Fruit fly (Drosophila melanogaster) whole organism, embryonic: ENCODE results near the gene BORCS6.

Experiments used
- Aef1 ChIP-seq: fragments of 200-800 bp; sonication (Bioruptor generic); IDR thresholded peaks from 3 replicates; pipeline ENCODE4 v1.3.6; 2022; ENCODE audit warnings: missing biosample characterization, missing genetic modification characterization
- Antp ChIP-seq: fragments of 200-800 bp; sonication (Bioruptor generic); optimal IDR thresholded peaks from 3 replicates; lab custom pipeline; 2016; ENCODE audit warnings: missing biosample characterization, missing genetic modification characterization
- Asciz ChIP-seq: fragments of 200-800 bp; sonication (Bioruptor generic); optimal IDR thresholded peaks from 2 replicates; lab custom pipeline; 2017; ENCODE audit warnings: missing biosample characterization, mild to moderate bottlenecking, missing genetic modification characterization, missing genetic modification reagents
- B-H1 ChIP-seq: fragments of 200-800 bp; sonication (Bioruptor generic); IDR thresholded peaks from 3 replicates; pipeline ENCODE4 v1.3.6; 2022; ENCODE audit warnings: missing biosample characterization, missing genetic modification characterization
- CG10462 ChIP-seq: fragments of 200-800 bp; sonication (Bioruptor generic); optimal IDR thresholded peaks from 2 replicates; lab custom pipeline; 2016; ENCODE audit warnings: missing biosample characterization, missing genetic modification characterization
- CG11398 ChIP-seq: fragments of 200-800 bp; sonication (Bioruptor generic); optimal IDR thresholded peaks from 2 replicates; lab custom pipeline; 2016; ENCODE audit warnings: missing biosample characterization, missing genetic modification characterization
- CG12391 ChIP-seq: fragments of 200-800 bp; sonication (Bioruptor generic); optimal IDR thresholded peaks from 3 replicates; lab custom pipeline; 2018; ENCODE audit warnings: missing biosample characterization, mild to moderate bottlenecking, missing genetic modification characterization, moderate library complexity
- CG12744 ChIP-seq: fragments of 200-800 bp; sonication (Bioruptor generic); optimal IDR thresholded peaks from 2 replicates; lab custom pipeline; 2016; ENCODE audit warnings: missing biosample characterization, missing genetic modification characterization
- CG12942 ChIP-seq: fragments of 200-800 bp; sonication (Bioruptor generic); optimal IDR thresholded peaks from 3 replicates; lab custom pipeline; 2016; ENCODE audit warnings: missing biosample characterization, missing genetic modification characterization
- CG1529 ChIP-seq: fragments of 200-800 bp; sonication (Bioruptor generic); optimal IDR thresholded peaks from 3 replicates; lab custom pipeline; 2018; ENCODE audit warnings: missing biosample characterization, missing genetic modification characterization
- CG1602 ChIP-seq: fragments of 200-800 bp; sonication (Bioruptor generic); optimal IDR thresholded peaks from 3 replicates; lab custom pipeline; 2016; ENCODE audit warnings: missing biosample characterization, missing genetic modification characterization
- CG17361 ChIP-seq: fragments of 200-800 bp; sonication (Bioruptor generic); IDR thresholded peaks from 3 replicates; pipeline ENCODE4 v1.3.6; 2022; ENCODE audit warnings: missing biosample characterization, missing genetic modification characterization
- CG17385 ChIP-seq: fragments of 200-800 bp; sonication (Bioruptor generic); optimal IDR thresholded peaks from 3 replicates; lab custom pipeline; 2018; ENCODE audit warnings: missing biosample characterization, mild to moderate bottlenecking, missing genetic modification characterization
- CG1792 ChIP-seq: fragments of 200-800 bp; sonication (Bioruptor generic); optimal IDR thresholded peaks from 2 replicates; lab custom pipeline; 2016; ENCODE audit warnings: missing biosample characterization, missing genetic modification characterization
- CG18011 ChIP-seq: fragments of 200-800 bp; sonication (Bioruptor generic); optimal IDR thresholded peaks from 2 replicates; lab custom pipeline; 2017; ENCODE audit warnings: missing biosample characterization, missing genetic modification characterization, mild to moderate bottlenecking, moderate library complexity, missing genotype
- CG3726 ChIP-seq: fragments of 200-800 bp; sonication (Bioruptor generic); IDR thresholded peaks from 3 replicates; pipeline ENCODE4, ENCODE4 v1.3.6; 2022; ENCODE audit warnings: missing biosample characterization, missing genetic modification characterization
- CG4360 ChIP-seq: fragments of 200-800 bp; sonication (Bioruptor generic); IDR thresholded peaks from 2 replicates; pipeline ENCODE4 v1.3.6; 2022; ENCODE audit warnings: missing biosample characterization, missing genetic modification characterization
- CG43689 ChIP-seq: fragments of 200-800 bp; sonication (Bioruptor generic); IDR thresholded peaks from 2 replicates; pipeline ENCODE4 v1.3.6; 2022; ENCODE audit warnings: missing biosample characterization, missing genetic modification characterization
- CG4404 ChIP-seq: fragments of 200-800 bp; sonication (Bioruptor generic); IDR thresholded peaks from 2 replicates; pipeline ENCODE4 v1.3.6; 2022; ENCODE audit warnings: missing biosample characterization, missing genetic modification characterization
- CG4424 ChIP-seq: fragments of 200-800 bp; sonication (Bioruptor generic); optimal IDR thresholded peaks from 3 replicates; lab custom pipeline; 2016; ENCODE audit warnings: missing biosample characterization, missing genetic modification characterization
- CG8388 ChIP-seq: fragments of 200-800 bp; sonication (Bioruptor generic); optimal IDR thresholded peaks from 2 replicates; lab custom pipeline; 2019; ENCODE audit warnings: missing biosample characterization, mild to moderate bottlenecking, missing genetic modification characterization, moderate library complexity
- CG8478 ChIP-seq: fragments of >200 bp; optimal IDR thresholded peaks from 2 replicates; lab custom pipeline; 2018
- CG8924 ChIP-seq: fragments of 200-800 bp; optimal IDR thresholded peaks from 3 replicates; lab custom pipeline; 2019; ENCODE audit warnings: missing biosample characterization, mild to moderate bottlenecking, missing genetic modification characterization, moderate library complexity
- Deaf1 ChIP-seq: fragments of 200-800 bp; optimal IDR thresholded peaks from 3 replicates; lab custom pipeline; 2019; ENCODE audit warnings: missing biosample characterization, mild to moderate bottlenecking, missing genetic modification characterization, moderate library complexity
- Dref ChIP-seq: fragments of 200-800 bp; sonication (Bioruptor generic); IDR thresholded peaks from 2 replicates; pipeline ENCODE4 v1.3.6; 2022; ENCODE audit warnings: missing biosample characterization, missing genetic modification characterization
- MESR4 ChIP-seq: fragments of 200-800 bp; sonication (Bioruptor generic); optimal IDR thresholded peaks from 2 replicates; lab custom pipeline; 2018; ENCODE audit warnings: missing biosample characterization, mild to moderate bottlenecking, missing genetic modification characterization, moderate library complexity
- Max ChIP-seq: fragments of 200-800 bp; sonication (Bioruptor generic); optimal IDR thresholded peaks from 2 replicates; lab custom pipeline; 2016; ENCODE audit warnings: missing biosample characterization, mild to moderate bottlenecking, missing genetic modification characterization
- Mes4 ChIP-seq: fragments of 200-800 bp; sonication (Bioruptor generic); optimal IDR thresholded peaks from 2 replicates; lab custom pipeline; 2016; ENCODE audit warnings: missing biosample characterization, missing genetic modification characterization
- Myb ChIP-seq: fragments of 200-800 bp; sonication (Bioruptor generic); optimal IDR thresholded peaks from 2 replicates; lab custom pipeline; 2016; ENCODE audit warnings: missing biosample characterization, missing genetic modification characterization
- NC2α ChIP-seq: fragments of 200-800 bp; sonication (Bioruptor generic); optimal IDR thresholded peaks from 2 replicates; lab custom pipeline; 2016; ENCODE audit warnings: missing biosample characterization, missing genetic modification characterization
- Oaz ChIP-seq: fragments of 200-800 bp; sonication (Bioruptor generic); IDR thresholded peaks from 2 replicates; pipeline ENCODE4 v1.3.6; 2022; ENCODE audit warnings: missing biosample characterization, missing genetic modification characterization
- Ptx1 ChIP-seq: fragments of 200-800 bp; sonication (Bioruptor generic); IDR thresholded peaks from 2 replicates; pipeline ENCODE4 v1.3.6; 2022; ENCODE audit warnings: missing biosample characterization, missing genetic modification characterization
- Rfx ChIP-seq: fragments of 200-800 bp; sonication (Bioruptor generic); IDR thresholded peaks from 2 replicates; pipeline ENCODE4 v1.3.6; 2022; ENCODE audit warnings: missing biosample characterization, missing genetic modification characterization
- Xrp1 ChIP-seq: fragments of 200-800 bp; sonication (Bioruptor generic); IDR thresholded peaks from 2 replicates; pipeline ENCODE4 v1.3.6; 2022; ENCODE audit warnings: missing biosample characterization, missing genetic modification characterization
- YL-1 ChIP-seq: fragments of 200-800 bp; sonication (Bioruptor generic); optimal IDR thresholded peaks from 3 replicates; lab custom pipeline; 2017; ENCODE audit warnings: missing biosample characterization, mild to moderate bottlenecking, missing genetic modification characterization
- bab2 ChIP-seq: fragments of 200-800 bp; sonication (Bioruptor generic); optimal IDR thresholded peaks from 2 replicates; lab custom pipeline; 2016; ENCODE audit warnings: missing biosample characterization, missing genetic modification characterization
- bbx ChIP-seq: fragments of 200-800 bp; sonication (Bioruptor generic); IDR thresholded peaks from 2 replicates; pipeline ENCODE4 v1.3.6; 2022; ENCODE audit warnings: missing biosample characterization, missing genetic modification characterization; ENCODE audit not compliant: partially characterized antibody
- chif ChIP-seq, 2 experiments: fragments of 200-800 bp; sonication (Bioruptor generic); optimal IDR thresholded peaks; 3 replicates each; lab custom pipeline; 2016; ENCODE audit warnings: missing biosample characterization in 2 of 2, missing genetic modification characterization in 2 of 2
- corto ChIP-seq: fragments of 200-800 bp; sonication (Bioruptor generic); optimal IDR thresholded peaks from 2 replicates; lab custom pipeline; 2016; ENCODE audit warnings: missing biosample characterization, mild to moderate bottlenecking, missing genetic modification characterization, moderate library complexity
- crc ChIP-seq: fragments of 200-800 bp; sonication (Bioruptor generic); optimal IDR thresholded peaks from 2 replicates; lab custom pipeline; 2016; ENCODE audit warnings: missing biosample characterization, missing genetic modification characterization
- cwo ChIP-seq: fragments of 200-800 bp; sonication (Bioruptor generic); optimal IDR thresholded peaks from 3 replicates; lab custom pipeline; 2017; ENCODE audit warnings: missing biosample characterization, missing genetic modification characterization, mild to moderate bottlenecking, moderate library complexity, missing genetic modification reagents
- dati ChIP-seq: fragments of 200-800 bp; sonication (Bioruptor generic); IDR thresholded peaks from 2 replicates; pipeline ENCODE4 v1.3.6; 2022; ENCODE audit warnings: missing biosample characterization, missing genetic modification characterization
- en ChIP-seq: fragments of 200-800 bp; sonication (Bioruptor generic); optimal IDR thresholded peaks from 2 replicates; lab custom pipeline; 2016; ENCODE audit warnings: missing biosample characterization, missing genetic modification characterization
- her ChIP-seq: fragments of 200-800 bp; sonication (Bioruptor generic); optimal IDR thresholded peaks from 2 replicates; lab custom pipeline; 2016; ENCODE audit warnings: missing biosample characterization, missing genetic modification characterization
- prd ChIP-seq, 3 experiments: fragments of >200 bp in 2 of 3; fragments of 200-800 bp in 1 of 3; sonication (Bioruptor generic) in 1 of 3; optimal IDR thresholded peaks in 2 of 3; IDR thresholded peaks in 1 of 3; 2 replicates in 2 of 3; 3 replicates in 1 of 3; pipeline versions ENCODE4 v1.3.6 to Lab custom; 2017 to 2022; ENCODE audit warnings: missing biosample characterization in 1 of 3, missing genetic modification characterization in 1 of 3
- pros ChIP-seq: fragments of 200-800 bp; sonication (Bioruptor generic); optimal IDR thresholded peaks from 3 replicates; lab custom pipeline; 2019; ENCODE audit warnings: missing biosample characterization, mild to moderate bottlenecking, missing genetic modification characterization, moderate library complexity
- psq ChIP-seq: fragments of 200-800 bp; sonication (Bioruptor generic); optimal IDR thresholded peaks from 2 replicates; lab custom pipeline; 2017; ENCODE audit warnings: missing biosample characterization, missing genetic modification characterization
- sima ChIP-seq: fragments of 200-800 bp; sonication (Bioruptor generic); optimal IDR thresholded peaks from 2 replicates; lab custom pipeline; 2016; ENCODE audit warnings: missing biosample characterization, missing genetic modification characterization
- sqz ChIP-seq: fragments of 200-800 bp; sonication (Bioruptor generic); optimal IDR thresholded peaks from 3 replicates; lab custom pipeline; 2018; ENCODE audit warnings: missing biosample characterization, mild to moderate bottlenecking, missing genetic modification characterization
- toy ChIP-seq: fragments of 200-800 bp; sonication (Bioruptor generic); IDR thresholded peaks from 2 replicates; pipeline ENCODE4 v1.3.6; 2022; ENCODE audit warnings: missing biosample characterization, missing genetic modification characterization
- unpg ChIP-seq: fragments of 200-800 bp; sonication (Bioruptor generic); optimal IDR thresholded peaks from 3 replicates; lab custom pipeline; 2018; ENCODE audit warnings: missing biosample characterization, mild to moderate bottlenecking, missing genetic modification characterization, moderate library complexity

BORCS6 gene

DNA sequence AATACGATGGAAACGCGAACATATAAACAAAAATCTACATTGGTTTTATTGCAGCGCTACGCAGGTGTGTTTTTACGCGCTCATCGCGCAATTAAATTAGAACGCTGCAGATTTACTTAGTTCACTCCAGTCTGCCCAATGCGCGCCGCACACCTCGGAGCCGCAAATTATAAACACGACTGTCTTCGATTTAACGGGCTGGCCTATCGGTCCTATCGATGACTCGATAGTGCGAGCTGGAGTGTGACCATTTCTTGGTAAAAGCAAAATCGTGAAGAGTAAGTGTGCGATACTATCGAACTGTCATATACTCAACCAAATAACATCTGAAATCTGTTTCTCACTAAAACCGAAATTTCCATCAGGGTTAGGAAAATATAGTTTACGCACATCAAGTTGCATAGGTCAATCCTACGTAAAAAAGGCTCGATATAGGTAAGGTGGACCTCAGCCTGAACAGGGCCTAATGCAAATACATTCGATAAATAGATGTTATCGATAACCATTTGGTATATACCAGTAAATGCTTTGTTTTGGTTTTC lies at the start of gene BORCS6, which contains the start of gene klar (continued):
- TF ChIP-seq dati (GFP tag; lab: Robert Waterston, UW) (no peak), Oaz (GFP tag; lab: Robert Waterston, UW) (no peak), chif (GFP tag; optimal IDR thresholded peaks at IDR 0.05; lab: Kevin White, UChicago) (peak; percentile 38 to 54), MESR4 (peak; percentile 42), sima (GFP tag; lab: Kevin White, UChicago) (no peak), CG17385 (peak; percentile 57), en (GFP tag; lab: Kevin White, UChicago) (no peak), Rfx (GFP tag; lab: Robert Waterston, UW) (peak; percentile 51), sqz (no peak), CG4424 (GFP tag; lab: Kevin White, UChicago) (no peak), crc (peak; percentile 23), CG18011 (GFP tag; lab: Kevin White, UChicago) (peak; percentile 43), unpg (peak; percentile 43), CG8388 (GFP tag; lab: Kevin White, UChicago) (peak; percentile 22), CG1602 (peak; percentile 43), Ptx1 (GFP tag; lab: Robert Waterston, UW) (peak; percentile 36; the same call in 1 of the 2 replicates), CG11398 (peak; percentile 44), CG17361 (peak; percentile 70), NC2α (GFP tag; lab: Kevin White, UChicago) (peak; percentile 23), CG12744 (GFP tag; lab: Kevin White, UChicago) (peak; percentile 32), CG1529 (GFP tag; lab: Kevin White, UChicago) (no peak), psq (no peak), Myb (GFP tag; lab: Kevin White, UChicago) (peak; percentile 78), Xrp1 (GFP tag; lab: Robert Waterston, UW) (peak; percentile 17; the same call in 1 of the 2 replicates), prd (optimal IDR thresholded peaks at IDR 0.05; lab: Kevin White, UChicago) (no peak), prd (GFP tag; IDR thresholded peaks at IDR 0.05; lab: Robert Waterston, UW) (peak; percentile 66), CG8478 (lab: Kevin White, UChicago) (no peak), CG12391 (tag; lab: Kevin White, UChicago) (peak; percentile 79), Asciz (GFP tag; lab: Kevin White, UChicago) (no peak), CG43689 (no peak), CG10462 (no peak), Dref (GFP tag; lab: Robert Waterston, UW) (peak; percentile 87), toy (GFP tag; lab: Robert Waterston, UW) (no peak), bab2 (GFP tag; lab: Kevin White, UChicago) (no peak), CG8924 (tag; lab: Kevin White, UChicago) (peak; percentile 61), CG4360 (GFP tag; lab: Robert Waterston, UW) (no peak; the same call in 1 of the 2 replicates), YL-1 (GFP tag; lab: Kevin White, UChicago) (peak; percentile 70), bbx (GFP tag; lab: Robert Waterston, UW) (peak; percentile 97), corto (GFP tag; lab: Kevin White, UChicago) (no peak), Max (peak; percentile 63), Aef1 (GFP tag; lab: Robert Waterston, UW) (no peak), CG12942 (GFP tag; lab: Kevin White, UChicago) (peak; percentile 43), Deaf1 (peak; percentile 66), CG4404 (GFP tag; lab: Robert Waterston, UW) (no peak), CG3726 (GFP tag; lab: Robert Waterston, UW) (no peak), her (GFP tag; lab: Kevin White, UChicago) (peak; percentile 52), CG1792 (GFP tag; lab: Kevin White, UChicago) (peak; percentile 38), Mes4 (GFP tag; lab: Kevin White, UChicago) (peak; percentile 13), cwo (GFP tag; lab: Kevin White, UChicago) (peak; percentile 16), B-H1 (no peak), Antp (peak; percentile 60), pros (GFP tag; lab: Kevin White, UChicago) (no peak)
